Worm (Caenorhabditis elegans) whole organism, midembryonic: Measurements from ENCODE around the gene fbxa-131.
A peak's percentile ranks its signal among the peaks of the same experiment; 100 is the strongest.

Source experiments
- T22C8.4 ChIP-seq: fragments of 200-800 bp; sonication (Bioruptor generic); IDR thresholded peaks from 2 replicates; pipeline ENCODE4 v1.3.6; 2022; ENCODE audit warnings: missing genetic modification characterization, missing compliant biosample characterization
- cog-1 ChIP-seq: sonication (generic microtip); optimal IDR thresholded peaks from 2 replicates; lab custom pipeline; 2016; ENCODE audit warnings: missing genetic modification characterization, missing compliant biosample characterization
- flt-1 ChIP-seq: fragments of 200-800 bp; sonication (Bioruptor generic); IDR thresholded peaks from 2 replicates; pipeline ENCODE4 v1.3.6; 2022; ENCODE audit warnings: missing genetic modification characterization, missing compliant biosample characterization
- klf-2 ChIP-seq: fragments of 200-800 bp; sonication (Bioruptor generic); conservative IDR thresholded peaks from 2 replicates; pipeline ENCODE4 v1.3.6; 2022; ENCODE audit warnings: missing genetic modification reagents, missing genetic modification characterization, missing compliant biosample characterization
- med-1 ChIP-seq: sonication (generic microtip); optimal IDR thresholded peaks from 2 replicates; lab custom pipeline; 2017; ENCODE audit warnings: missing genetic modification characterization, mild to moderate bottlenecking, missing compliant biosample characterization, antibody characterized with exemption, missing genetic modification reagents; ENCODE audit not compliant: insufficient read depth
- tab-1 ChIP-seq: fragments of 200-800 bp; sonication (Bioruptor generic); IDR thresholded peaks from 2 replicates; pipeline ENCODE4 v1.3.6; 2022; ENCODE audit warnings: missing genetic modification characterization, missing compliant biosample characterization
- ztf-23 ChIP-seq: fragments of 200-800 bp; sonication (Bioruptor generic); IDR thresholded peaks from 2 replicates; pipeline ENCODE4 v1.3.6; 2022; ENCODE audit warnings: missing genetic modification reagents, missing genetic modification characterization, missing compliant biosample characterization
- ztf-29 ChIP-seq: fragments of 200-800 bp; sonication (Bioruptor generic); IDR thresholded peaks from 2 replicates; pipeline ENCODE4 v1.3.6; 2022; ENCODE audit warnings: missing genetic modification reagents, missing genetic modification characterization, missing compliant biosample characterization

ce11 chrV:19691271-19691886 lies 46.8 kb upstream of the fbxa-131 start:
- TF ChIP-seq tab-1 (no peak), ztf-29 (no peak), flt-1 (GFP tag; lab: Robert Waterston, UW) (no peak), T22C8.4 (GFP tag; lab: Robert Waterston, UW) (peak; percentile 76), ztf-23 (no peak), med-1 (GFP tag; lab: Kevin White, UChicago) (no peak), klf-2 (GFP tag; lab: Robert Waterston, UW) (no peak), cog-1 (no peak)
